Worm (Caenorhabditis elegans) whole organism, L2 larva: ENCODE measurements around the gene clp-2.

ENCODE experiments used
- F13H6.1 ChIP-seq: sonication (generic microtip); optimal IDR thresholded peaks from 2 replicates; lab custom pipeline; 2016; ENCODE audit warnings: missing genetic modification characterization, missing compliant biosample characterization
- ZK546.5 ChIP-seq: sonication (generic microtip); optimal IDR thresholded peaks from 2 replicates; lab custom pipeline; 2017; ENCODE audit warnings: missing biosample characterization, missing genetic modification characterization
- aly-2 ChIP-seq: fragments of 150-350 bp; optimal IDR thresholded peaks from 2 replicates; lab custom pipeline; 2014; ENCODE audit warnings: missing biosample characterization, missing genetic modification characterization
- blmp-1 ChIP-seq: sonication (generic microtip); optimal IDR thresholded peaks from 2 replicates; lab custom pipeline; 2017; ENCODE audit warnings: missing genetic modification characterization, mild to moderate bottlenecking, missing compliant biosample characterization, antibody characterized with exemption, moderate library complexity; ENCODE audit not compliant: insufficient read depth
- ceh-82 ChIP-seq: fragments of 150-350 bp; optimal IDR thresholded peaks from 2 replicates; lab custom pipeline; 2014; ENCODE audit warnings: missing biosample characterization, missing genetic modification characterization
- egl-27 ChIP-seq: sonication (generic microtip); optimal IDR thresholded peaks from 3 replicates; lab custom pipeline; 2017; ENCODE audit warnings: missing biosample characterization, missing genetic modification reagents, missing genetic modification characterization
- lin-39 ChIP-seq: fragments of 150-350 bp; optimal IDR thresholded peaks from 2 replicates; lab custom pipeline; 2014; ENCODE audit warnings: missing biosample characterization, missing genetic modification reagents, missing genetic modification characterization
- lsy-2 ChIP-seq, 2 experiments: fragments of 150-350 bp in 1 of 2; sonication (generic microtip) in 1 of 2; optimal IDR thresholded peaks; 2 replicates each; lab custom pipeline; 2014 to 2017; ENCODE audit warnings: missing biosample characterization in 2 of 2, missing genetic modification characterization in 2 of 2
- nhr-237 ChIP-seq: fragments of 150-350 bp; optimal IDR thresholded peaks from 2 replicates; lab custom pipeline; 2014; ENCODE audit warnings: missing biosample characterization, missing genetic modification characterization
- nhr-25 ChIP-seq: fragments of 150-350 bp; sonication (generic microtip); optimal IDR thresholded peaks from 3 replicates; lab custom pipeline; 2014; ENCODE audit warnings: missing biosample characterization, missing genetic modification characterization
- snpc-4 ChIP-seq: fragments of 150-350 bp; optimal IDR thresholded peaks from 2 replicates; lab custom pipeline; 2014; ENCODE audit warnings: missing biosample characterization, missing genetic modification characterization
- ztf-11 ChIP-seq: sonication (generic microtip); optimal IDR thresholded peaks from 2 replicates; lab custom pipeline; 2017; ENCODE audit warnings: missing biosample characterization, missing genetic modification characterization

DNA sequence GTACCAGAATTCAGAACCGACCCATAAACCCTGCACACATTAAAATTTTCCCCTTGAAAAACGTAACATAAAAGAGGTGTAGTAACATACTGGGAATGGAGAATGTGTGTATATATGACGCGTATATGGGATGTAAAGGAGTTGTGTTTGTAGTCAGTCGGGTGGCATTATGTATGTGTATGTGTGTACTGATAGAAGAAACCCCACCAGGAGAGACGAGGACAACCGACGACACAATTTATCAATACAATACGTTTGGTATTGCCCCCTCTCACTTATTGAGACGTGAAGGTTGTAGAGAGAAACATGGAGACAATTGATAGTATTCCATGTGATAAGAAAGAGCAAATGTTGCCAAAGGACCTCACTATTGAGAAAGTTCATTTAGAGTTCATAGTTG, 35.8 kb downstream of the clp-2 start:
- TF ChIP-seq egl-27 (tag; lab: Kevin White, UChicago) (no peak), lin-39 (tag; lab: Kevin White, UChicago) (no peak), ceh-82 (tag; lab: Kevin White, UChicago) (no peak), nhr-25 (tag; lab: Kevin White, UChicago) (no peak), snpc-4 (no peak), ZK546.5 (tag; lab: Kevin White, UChicago) (no peak), ztf-11 (tag; lab: Kevin White, UChicago) (no peak), lsy-2 (tag; optimal IDR thresholded peaks at IDR 0.05; lab: Kevin White, UChicago) (no peak), aly-2 (tag; lab: Kevin White, UChicago) (no peak), blmp-1 (no peak), F13H6.1 (tag; lab: Kevin White, UChicago) (no peak), nhr-237 (tag; lab: Kevin White, UChicago) (no peak)
